Fruit fly (Drosophila melanogaster) whole organism: ENCODE data around the gene CG13992.

Source experiments
- CG8478 ChIP-seq: fragments of >200 bp; optimal IDR thresholded peaks from 2 replicates; lab custom pipeline; 2018; ENCODE audit warnings: inconsistent platforms
- Dll ChIP-seq: fragments of >200 bp; optimal IDR thresholded peaks from 2 replicates; lab custom pipeline; 2017
- EcR ChIP-seq, 2 experiments: fragments of >200 bp; optimal IDR thresholded peaks; 2 replicates each; lab custom pipeline; 2017; ENCODE audit warnings: missing biosample characterization in 2 of 2, missing genetic modification characterization in 2 of 2, missing genetic modification reagents in 2 of 2
- pan ChIP-seq: fragments of >200 bp; optimal IDR thresholded peaks from 2 replicates; lab custom pipeline; 2017
- psq ChIP-seq: fragments of >200 bp; optimal IDR thresholded peaks from 2 replicates; lab custom pipeline; 2017
- usp ChIP-seq: fragments of >200 bp; optimal IDR thresholded peaks from 2 replicates; lab custom pipeline; 2017; ENCODE audit warnings: missing biosample characterization, missing genetic modification characterization, mixed read lengths

DNA sequence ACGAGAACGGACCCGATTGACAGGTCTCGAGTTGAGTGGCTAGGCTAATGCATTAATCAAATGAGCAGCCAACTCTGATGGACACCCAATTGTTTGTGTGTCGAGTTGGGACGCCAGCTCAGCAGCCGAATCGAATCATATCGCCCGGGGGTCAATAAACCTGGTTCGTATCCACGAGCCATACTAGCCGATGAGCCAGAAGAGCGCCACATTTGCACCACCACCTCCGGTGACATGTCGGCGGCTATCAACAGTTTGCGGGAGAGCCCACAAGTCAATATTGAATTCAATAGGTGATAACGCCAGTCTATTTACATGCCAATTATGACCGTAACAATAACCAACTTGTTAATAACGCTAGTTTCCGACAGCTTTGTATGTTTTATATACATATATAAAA lies 6.6 kb upstream of the CG13992 start:
- TF ChIP-seq usp: no peak
- TF ChIP-seq CG8478 (lab: Kevin White, UChicago): no peak
- no peak for TF ChIP-seq pan
- TF ChIP-seq psq: no peak
- TF ChIP-seq EcR (GFP tag; optimal IDR thresholded peaks at IDR 0.05; lab: Kevin White, UChicago): peak in 1 of 2 experiments; percentile 31
- TF ChIP-seq Dll: no peak
